Fruit fly (Drosophila melanogaster) whole organism, adult: ENCODE measurements around the gene P5CDh2.

Source experiments
- CG7045 ChIP-seq: fragments of 200-800 bp; sonication (Bioruptor generic); optimal IDR thresholded peaks from 2 replicates; lab custom pipeline; 2017; ENCODE audit warnings: missing biosample characterization, mild to moderate bottlenecking, missing genetic modification characterization
- cic ChIP-seq: fragments of 200-800 bp; sonication (Bioruptor generic); optimal IDR thresholded peaks from 2 replicates; lab custom pipeline; 2017; ENCODE audit warnings: missing biosample characterization, mild to moderate bottlenecking, missing genetic modification characterization, moderate library complexity
- pad ChIP-seq: fragments of 200-800 bp; sonication (Bioruptor generic); optimal IDR thresholded peaks from 3 replicates; lab custom pipeline; 2017; ENCODE audit warnings: missing biosample characterization, missing genetic modification characterization, mild to moderate bottlenecking, moderate library complexity, missing genetic modification reagents

The P5CDh2 gene

DNA sequence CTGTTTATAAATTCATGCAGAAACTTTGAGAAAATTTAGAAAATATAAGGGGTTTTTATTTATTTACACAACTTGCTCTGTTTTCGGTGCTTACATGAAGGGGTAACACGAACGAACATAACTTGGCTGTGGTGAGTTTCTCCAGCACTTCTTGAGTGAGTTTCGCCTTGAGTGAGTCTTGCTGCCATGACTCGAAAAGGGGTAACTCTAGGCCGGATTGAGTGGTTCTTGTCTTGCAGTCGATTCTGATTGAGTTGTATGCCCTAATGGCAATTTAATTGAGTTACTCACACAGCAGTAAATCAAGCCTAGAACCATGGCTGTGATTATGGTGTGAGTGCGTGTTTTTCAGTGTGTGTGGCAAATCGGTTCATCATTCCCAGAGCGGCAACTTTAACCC lies 50.5 kb downstream of the P5CDh2 start:
- TF ChIP-seq cic (GFP tag; lab: Kevin White, UChicago) (no peak), pad (peak; percentile 48), CG7045 (GFP tag; lab: Kevin White, UChicago) (no peak)
